Worm (Caenorhabditis elegans): Measurements from ENCODE around the gene Y57G11C.1147.
"Not testable (repeated sequence)": the region's sequence is repeated elsewhere in the genome, so short reads cannot be mapped to it uniquely, and the experiment has no call there.

The Y57G11C.1147 gene

DNA sequence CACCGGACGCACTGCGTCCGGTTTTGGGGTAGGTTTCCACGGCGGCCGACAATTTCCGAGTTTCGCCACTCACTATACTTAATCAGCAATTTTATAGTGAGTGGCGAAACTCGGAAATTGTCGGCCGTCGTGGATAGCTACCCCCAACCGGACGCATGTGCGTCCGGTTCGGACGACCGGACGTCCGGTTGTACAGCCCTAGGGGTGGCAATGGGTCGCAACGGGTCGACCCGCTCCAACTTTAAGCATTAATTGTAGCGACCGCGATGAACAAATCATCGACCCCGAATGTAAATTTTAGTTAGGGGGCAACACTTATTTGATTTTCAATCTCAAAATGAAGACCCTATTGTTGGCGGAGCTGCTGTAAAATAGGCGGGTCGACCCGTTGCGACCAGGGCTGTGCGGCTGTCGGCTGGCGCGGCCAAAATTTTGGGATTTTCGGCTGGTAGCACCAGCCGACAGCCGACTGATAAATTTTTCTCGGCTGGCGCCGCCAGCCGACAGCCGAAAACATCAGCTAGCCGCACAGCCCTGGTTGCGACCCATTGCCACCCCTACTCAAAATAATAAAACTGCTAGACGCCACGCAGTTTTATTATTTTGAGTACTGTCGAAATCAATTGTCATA, 49.6 kb downstream of the Y57G11C.1147 start:
- not testable (repeated sequence) for TF ChIP-seq snpc-4 (GFP tag; optimal IDR thresholded peaks at IDR 0.05)
- TF ChIP-seq snpc-4 (tag; optimal IDR thresholded peaks at IDR 0.05) = peak in 2 of 4 experiments; percentile 81 to 94
- peak; percentile 51; the same call in 1 of the 2 replicates for TF ChIP-seq egrh-3 (GFP tag; IDR thresholded peaks at IDR 0.05)
- peak; percentile 90 for TF ChIP-seq attf-6 (GFP tag; IDR thresholded peaks at IDR 0.05)

Measured in whole organism, young adult.